Worm (Caenorhabditis elegans) whole organism, L3 larva: ENCODE measurements around the gene hlh-6.

Source experiments
- R02D3.7 ChIP-seq: fragments of 150-350 bp; optimal IDR thresholded peaks from 2 replicates; lab custom pipeline; 2014; ENCODE audit warnings: missing biosample characterization, missing genetic modification characterization
- ZK546.5 ChIP-seq: sonication (generic microtip); optimal IDR thresholded peaks from 2 replicates; lab custom pipeline; 2017; ENCODE audit warnings: missing biosample characterization, missing genetic modification characterization
- aly-2 ChIP-seq: fragments of 150-350 bp; optimal IDR thresholded peaks from 2 replicates; lab custom pipeline; 2014; ENCODE audit warnings: missing biosample characterization, missing genetic modification characterization
- ama-1 ChIP-seq: fragments of 150-350 bp; optimal IDR thresholded peaks from 2 replicates; lab custom pipeline; 2018
- ceh-16 ChIP-seq: sonication (generic microtip); optimal IDR thresholded peaks from 2 replicates; lab custom pipeline; 2017; ENCODE audit warnings: missing biosample characterization, missing genetic modification characterization
- ceh-28 ChIP-seq: fragments of 150-350 bp; optimal IDR thresholded peaks from 2 replicates; lab custom pipeline; 2014; ENCODE audit warnings: missing biosample characterization, missing genetic modification reagents, missing genetic modification characterization
- ceh-82 ChIP-seq: fragments of 150-350 bp; optimal IDR thresholded peaks from 2 replicates; lab custom pipeline; 2014; ENCODE audit warnings: missing biosample characterization, missing genetic modification characterization
- ceh-9 ChIP-seq: sonication (generic microtip); optimal IDR thresholded peaks from 2 replicates; lab custom pipeline; 2018; ENCODE audit warnings: missing biosample characterization, missing genetic modification characterization
- daf-12 ChIP-seq: fragments of 150-350 bp; optimal IDR thresholded peaks from 2 replicates; lab custom pipeline; 2014; ENCODE audit warnings: missing biosample characterization, missing genetic modification reagents, missing genetic modification characterization
- egl-27 ChIP-seq: sonication (generic microtip); optimal IDR thresholded peaks from 4 replicates; lab custom pipeline; 2017; ENCODE audit warnings: missing biosample characterization, missing genetic modification reagents, missing genetic modification characterization
- egl-5 ChIP-seq: fragments of 150-350 bp; optimal IDR thresholded peaks from 2 replicates; lab custom pipeline; 2017; ENCODE audit warnings: missing biosample characterization, missing genetic modification reagents, missing genetic modification characterization, inconsistent platforms
- elt-1 ChIP-seq: fragments of 150-350 bp; optimal IDR thresholded peaks from 2 replicates; lab custom pipeline; 2014; ENCODE audit warnings: missing biosample characterization, missing genetic modification characterization
- elt-2 ChIP-seq: sonication (generic microtip); optimal IDR thresholded peaks from 2 replicates; lab custom pipeline; 2016; ENCODE audit warnings: missing genetic modification reagents, mild to moderate bottlenecking, missing genetic modification characterization, missing compliant biosample characterization
- elt-3 ChIP-seq, 3 experiments: fragments of 150-350 bp in 1 of 3; sonication (generic microtip) in 2 of 3; optimal IDR thresholded peaks; 2 replicates in 2 of 3; 4 replicates in 1 of 3; lab custom pipeline; 2014 to 2017; ENCODE audit warnings: missing biosample characterization in 3 of 3, missing genetic modification characterization in 3 of 3
- eor-1 ChIP-seq, 2 experiments: fragments of 150-350 bp; optimal IDR thresholded peaks; 2 replicates each; lab custom pipeline; 2014 to 2018; ENCODE audit warnings: missing biosample characterization in 2 of 2, missing genetic modification characterization in 2 of 2
- fkh-10 ChIP-seq: sonication (generic microtip); optimal IDR thresholded peaks from 2 replicates; lab custom pipeline; 2017; ENCODE audit warnings: missing biosample characterization, missing genetic modification reagents, missing genetic modification characterization
- fkh-2 ChIP-seq: fragments of 150-350 bp; optimal IDR thresholded peaks from 2 replicates; lab custom pipeline; 2014; ENCODE audit warnings: missing biosample characterization, missing genetic modification reagents, missing genetic modification characterization
- fos-1 ChIP-seq: fragments of 150-350 bp; optimal IDR thresholded peaks from 2 replicates; lab custom pipeline; 2014; ENCODE audit warnings: missing biosample characterization, missing genetic modification characterization
- hmg-11 ChIP-seq: sonication (generic microtip); optimal IDR thresholded peaks from 2 replicates; lab custom pipeline; 2016; ENCODE audit warnings: missing genetic modification characterization, missing compliant biosample characterization
- jun-1 ChIP-seq: fragments of 150-350 bp; optimal IDR thresholded peaks from 2 replicates; lab custom pipeline; 2014; ENCODE audit warnings: missing biosample characterization, missing genetic modification reagents, missing genetic modification characterization
- lin-15B ChIP-seq: fragments of 150-350 bp; optimal IDR thresholded peaks from 2 replicates; lab custom pipeline; 2014; ENCODE audit warnings: missing biosample characterization, missing genetic modification characterization
- lin-39 ChIP-seq: fragments of 150-350 bp; optimal IDR thresholded peaks from 2 replicates; lab custom pipeline; 2018; ENCODE audit warnings: missing biosample characterization, missing genetic modification reagents, missing genetic modification characterization
- lsy-12 ChIP-seq: sonication (generic microtip); optimal IDR thresholded peaks from 2 replicates; lab custom pipeline; 2016; ENCODE audit warnings: mild to moderate bottlenecking, missing genetic modification characterization, missing compliant biosample characterization
- mdl-1 ChIP-seq: fragments of 150-350 bp; optimal IDR thresholded peaks from 2 replicates; lab custom pipeline; 2014; ENCODE audit warnings: missing biosample characterization, missing genetic modification characterization
- nfya-1 ChIP-seq: sonication (generic microtip); optimal IDR thresholded peaks from 2 replicates; lab custom pipeline; 2017; ENCODE audit warnings: missing genetic modification characterization, mild to moderate bottlenecking, missing compliant biosample characterization, antibody characterized with exemption, moderate library complexity; ENCODE audit not compliant: insufficient read depth
- nhr-11 ChIP-seq: fragments of 150-350 bp; optimal IDR thresholded peaks from 2 replicates; lab custom pipeline; 2014; ENCODE audit warnings: missing biosample characterization, missing genetic modification characterization
- nhr-12 ChIP-seq: fragments of 150-350 bp; optimal IDR thresholded peaks from 2 replicates; lab custom pipeline; 2014; ENCODE audit warnings: missing biosample characterization, missing genetic modification characterization
- nhr-23 ChIP-seq: fragments of 150-350 bp; optimal IDR thresholded peaks from 2 replicates; lab custom pipeline; 2014; ENCODE audit warnings: missing biosample characterization, missing genetic modification reagents, missing genetic modification characterization
- nhr-237 ChIP-seq: fragments of 150-350 bp; optimal IDR thresholded peaks from 2 replicates; lab custom pipeline; 2014; ENCODE audit warnings: missing biosample characterization, missing genetic modification characterization
- nhr-25 ChIP-seq: sonication (generic microtip); optimal IDR thresholded peaks from 2 replicates; lab custom pipeline; 2017; ENCODE audit warnings: missing biosample characterization, missing genetic modification characterization
- nhr-28 ChIP-seq: fragments of 150-350 bp; optimal IDR thresholded peaks from 2 replicates; lab custom pipeline; 2014; ENCODE audit warnings: missing biosample characterization, missing genetic modification characterization
- nhr-43 ChIP-seq: sonication (generic microtip); optimal IDR thresholded peaks from 2 replicates; lab custom pipeline; 2016; ENCODE audit warnings: mild to moderate bottlenecking, missing genetic modification characterization, missing compliant biosample characterization; ENCODE audit not compliant: poor library complexity, severe bottlenecking
- nhr-67 ChIP-seq: fragments of 150-350 bp; optimal IDR thresholded peaks from 2 replicates; lab custom pipeline; 2014; ENCODE audit warnings: missing biosample characterization, missing genetic modification characterization
- nhr-76 ChIP-seq: fragments of 150-350 bp; sonication (generic microtip); optimal IDR thresholded peaks from 5 replicates; lab custom pipeline; 2014; ENCODE audit warnings: missing biosample characterization, missing genetic modification characterization
- nhr-77 ChIP-seq: fragments of 150-350 bp; optimal IDR thresholded peaks from 2 replicates; lab custom pipeline; 2014; ENCODE audit warnings: missing biosample characterization, missing genetic modification characterization
- pha-4 ChIP-seq: fragments of 150-350 bp; optimal IDR thresholded peaks from 2 replicates; lab custom pipeline; 2014; ENCODE audit warnings: missing biosample characterization, missing genetic modification reagents, missing genetic modification characterization
- pqm-1 ChIP-seq: fragments of 150-350 bp; optimal IDR thresholded peaks from 2 replicates; lab custom pipeline; 2017; ENCODE audit warnings: missing biosample characterization, missing genetic modification characterization, inconsistent platforms
- sea-2 ChIP-seq: fragments of 150-350 bp; sonication (generic microtip); optimal IDR thresholded peaks from 4 replicates; lab custom pipeline; 2014; ENCODE audit warnings: missing biosample characterization, missing genetic modification reagents, missing genetic modification characterization
- skn-1 ChIP-seq: fragments of 150-350 bp; optimal IDR thresholded peaks from 2 replicates; lab custom pipeline; 2014; ENCODE audit warnings: missing biosample characterization, missing genetic modification characterization
- snpc-4 ChIP-seq: fragments of 150-350 bp; optimal IDR thresholded peaks from 2 replicates; lab custom pipeline; 2014; ENCODE audit warnings: missing biosample characterization, missing genetic modification characterization
- tbx-2 ChIP-seq: sonication (generic microtip); optimal IDR thresholded peaks from 2 replicates; lab custom pipeline; 2016; ENCODE audit warnings: mild to moderate bottlenecking, missing genetic modification characterization, missing compliant biosample characterization
- unc-39 ChIP-seq: sonication (generic microtip); optimal IDR thresholded peaks from 4 replicates; lab custom pipeline; 2017; ENCODE audit warnings: missing biosample characterization, missing genetic modification characterization
- unc-62 ChIP-seq: fragments of 150-350 bp; sonication (generic microtip); optimal IDR thresholded peaks from 4 replicates; lab custom pipeline; 2014; ENCODE audit warnings: missing biosample characterization, missing genetic modification reagents, missing genetic modification characterization
- zag-1 ChIP-seq: fragments of 150-350 bp; optimal IDR thresholded peaks from 2 replicates; lab custom pipeline; 2014; ENCODE audit warnings: missing biosample characterization, missing genetic modification characterization
- ztf-11 ChIP-seq: fragments of 150-350 bp; optimal IDR thresholded peaks from 2 replicates; lab custom pipeline; 2014; ENCODE audit warnings: missing biosample characterization, missing genetic modification characterization
- ztf-4 ChIP-seq: fragments of 150-350 bp; optimal IDR thresholded peaks from 2 replicates; lab custom pipeline; 2014; ENCODE audit warnings: missing biosample characterization, missing genetic modification characterization

Gene hlh-6

ce11 chrII:9601069-9601468 lies 13.6 kb downstream of the hlh-6 start:
- TF ChIP-seq fkh-10 (GFP tag; lab: Kevin White, UChicago) = no peak
- TF ChIP-seq ceh-16 (tag; lab: Kevin White, UChicago) = no peak
- TF ChIP-seq nhr-77 (tag; lab: Kevin White, UChicago) = no peak
- peak; percentile 30 for TF ChIP-seq unc-62 (GFP tag; lab: Kevin White, UChicago)
- TF ChIP-seq daf-12 (tag; lab: Kevin White, UChicago) = no peak
- TF ChIP-seq unc-39 (tag; lab: Kevin White, UChicago) = no peak
- no peak for TF ChIP-seq nhr-12 (tag; lab: Kevin White, UChicago)
- TF ChIP-seq ztf-4 (tag; lab: Kevin White, UChicago) = no peak
- no peak for TF ChIP-seq zag-1
- peak; percentile 33 for TF ChIP-seq tbx-2 (tag; lab: Kevin White, UChicago)
- no peak for TF ChIP-seq R02D3.7 (tag; lab: Kevin White, UChicago)
- TF ChIP-seq elt-2 (tag; lab: Kevin White, UChicago) = peak; percentile 71
- peak; percentile 53 for TF ChIP-seq nfya-1 (tag; lab: Kevin White, UChicago)
- TF ChIP-seq ZK546.5 = no peak
- no peak for TF ChIP-seq nhr-76
- peak; percentile 2 for TF ChIP-seq skn-1 (tag; lab: Kevin White, UChicago)
- TF ChIP-seq elt-3 (tag; optimal IDR thresholded peaks at IDR 0.05; lab: Kevin White, UChicago) = no peak
- TF ChIP-seq ceh-82 = no peak
- no peak for TF ChIP-seq ztf-11 (tag; lab: Kevin White, UChicago)
- TF ChIP-seq lin-39 (tag; lab: Kevin White, UChicago) = no peak
- peak; percentile 71 for TF ChIP-seq nhr-11 (tag; lab: Kevin White, UChicago)
- peak; percentile 70 for TF ChIP-seq jun-1 (tag; lab: Kevin White, UChicago)
- TF ChIP-seq fos-1 (tag; lab: Kevin White, UChicago) = no peak
- TF ChIP-seq hmg-11 (tag; lab: Kevin White, UChicago) = no peak
- TF ChIP-seq elt-1 (tag; lab: Kevin White, UChicago) = no peak
- TF ChIP-seq ceh-9 (tag; lab: Kevin White, UChicago) = no peak
- no peak for TF ChIP-seq sea-2
- no peak for TF ChIP-seq snpc-4 (tag; lab: Kevin White, UChicago)
- TF ChIP-seq nhr-43 (tag; lab: Kevin White, UChicago) = peak; percentile 80
- no peak for TF ChIP-seq eor-1 (tag; optimal IDR thresholded peaks at IDR 0.05; lab: Kevin White, UChicago)
- TF ChIP-seq ceh-28 (tag; lab: Kevin White, UChicago) = peak; percentile 24
- peak; percentile 28 for TF ChIP-seq pha-4 (tag; lab: Kevin White, UChicago)
- TF ChIP-seq egl-5 (tag; lab: Kevin White, UChicago) = no peak
- TF ChIP-seq lin-15B = no peak
- no peak for TF ChIP-seq nhr-237 (tag; lab: Kevin White, UChicago)
- no peak for TF ChIP-seq egl-27 (tag; lab: Kevin White, UChicago)
- TF ChIP-seq pqm-1 (tag; lab: Kevin White, UChicago) = peak; percentile 71
- TF ChIP-seq aly-2 = no peak
- TF ChIP-seq nhr-28 = no peak
- peak; percentile 81 for TF ChIP-seq ama-1
- TF ChIP-seq mdl-1 (tag; lab: Kevin White, UChicago) = peak; percentile 91
- TF ChIP-seq nhr-67 (tag; lab: Kevin White, UChicago) = no peak
- no peak for TF ChIP-seq fkh-2 (tag; lab: Kevin White, UChicago)
- peak; percentile 39 for TF ChIP-seq lsy-12 (tag; lab: Kevin White, UChicago)
- TF ChIP-seq nhr-23 (tag; lab: Kevin White, UChicago) = peak; percentile 91
- TF ChIP-seq nhr-25 (tag; lab: Kevin White, UChicago) = peak; percentile 91
